Worm (Caenorhabditis elegans) whole organism, L4 larva: Measurements from ENCODE around the gene F54E7.6.

Source experiments
- F10B5.3 ChIP-seq: sonication (generic microtip); optimal IDR thresholded peaks from 2 replicates; lab custom pipeline; 2016; ENCODE audit warnings: mild to moderate bottlenecking, missing genetic modification characterization, missing compliant biosample characterization
- Y75B8A.6 ChIP-seq: fragments of 200-800 bp; sonication (Bioruptor generic); IDR thresholded peaks from 2 replicates; pipeline ENCODE4 v1.3.6; 2022; ENCODE audit warnings: missing genetic modification reagents, missing genetic modification characterization, missing compliant biosample characterization
- ZK337.2 ChIP-seq: fragments of 200-800 bp; sonication (Bioruptor generic); IDR thresholded peaks from 2 replicates; pipeline ENCODE4 v1.3.6; 2022; ENCODE audit warnings: missing genetic modification reagents, missing genetic modification characterization, missing compliant biosample characterization
- aha-1 ChIP-seq: fragments of 150-350 bp; peaks from one replicate; lab custom pipeline; 2014; ENCODE audit warnings: missing biosample characterization, missing genetic modification characterization
- aly-2 ChIP-seq: sonication (generic microtip); optimal IDR thresholded peaks from 2 replicates; lab custom pipeline; 2018; ENCODE audit warnings: missing biosample characterization, missing genetic modification characterization
- arid-1 ChIP-seq: fragments of 200-800 bp; sonication (Bioruptor generic); conservative IDR thresholded peaks from 2 replicates; pipeline ENCODE4 v1.3.6; 2022; ENCODE audit warnings: missing genetic modification reagents, missing genetic modification characterization, missing compliant biosample characterization
- cey-2 ChIP-seq: sonication (generic microtip); optimal IDR thresholded peaks from 3 replicates; lab custom pipeline; 2017; ENCODE audit warnings: missing genetic modification characterization, mild to moderate bottlenecking, missing compliant biosample characterization, antibody characterized with exemption, borderline replicate concordance; ENCODE audit not compliant: insufficient read depth
- ctbp-1 ChIP-seq: fragments of 200-800 bp; sonication (Bioruptor generic); IDR thresholded peaks from 2 replicates; pipeline ENCODE4 v1.3.6; 2022; ENCODE audit warnings: missing genetic modification reagents, missing genetic modification characterization, missing compliant biosample characterization
- daf-16 ChIP-seq, 3 experiments: sonication (generic microtip); optimal IDR thresholded peaks; 2 replicates each; lab custom pipeline; 2016 to 2017; ENCODE audit warnings: missing genetic modification characterization in 3 of 3, missing genetic modification reagents in 3 of 3, mild to moderate bottlenecking in 2 of 3, missing compliant biosample characterization in 2 of 3, missing biosample characterization in 1 of 3, moderate library complexity in 1 of 3
- daf-19 ChIP-seq: fragments of 200-800 bp; sonication (Bioruptor generic); conservative IDR thresholded peaks from 2 replicates; pipeline ENCODE4 v1.3.6; 2022; ENCODE audit warnings: missing genetic modification characterization, missing compliant biosample characterization
- daf-8 ChIP-seq: fragments of 200-800 bp; sonication (Bioruptor generic); IDR thresholded peaks from 2 replicates; pipeline ENCODE4 v1.3.6; 2022; ENCODE audit warnings: missing genetic modification characterization, missing compliant biosample characterization
- duxl-1 ChIP-seq: sonication (generic microtip); optimal IDR thresholded peaks from 2 replicates; lab custom pipeline; 2016; ENCODE audit warnings: mild to moderate bottlenecking, missing genetic modification characterization, moderate library complexity, missing compliant biosample characterization; ENCODE audit not compliant: poor library complexity
- hif-1 ChIP-seq, 2 experiments: sonication (generic microtip); optimal IDR thresholded peaks; 2 replicates each; lab custom pipeline; 2016 to 2017; ENCODE audit warnings: missing compliant biosample characterization in 2 of 2, missing genetic modification characterization in 2 of 2, missing genetic modification reagents in 2 of 2, missing genotype in 2 of 2, mild to moderate bottlenecking in 1 of 2
- hlh-11 ChIP-seq: fragments of 200-800 bp; sonication (Bioruptor generic); optimal IDR thresholded peaks from 2 replicates; lab custom pipeline; 2018; ENCODE audit warnings: mild to moderate bottlenecking, missing genetic modification characterization, missing compliant biosample characterization
- hmg-1.1 ChIP-seq: fragments of 200-800 bp; sonication (Bioruptor generic); IDR thresholded peaks from 2 replicates; pipeline ENCODE4 v1.3.6; 2022; ENCODE audit warnings: missing genetic modification reagents, missing genetic modification characterization, missing compliant biosample characterization
- lin-29 ChIP-seq: fragments of 200-800 bp; sonication (Bioruptor generic); IDR thresholded peaks from 2 replicates; pipeline ENCODE4 v1.3.6; 2022; ENCODE audit warnings: missing genetic modification reagents, missing genetic modification characterization, missing compliant biosample characterization
- lir-3 ChIP-seq: sonication (generic microtip); optimal IDR thresholded peaks from 2 replicates; lab custom pipeline; 2016; ENCODE audit warnings: mild to moderate bottlenecking, missing genetic modification characterization, missing compliant biosample characterization
- lsy-2 ChIP-seq, 2 experiments: fragments of 150-350 bp in 1 of 2; sonication (generic microtip) in 1 of 2; optimal IDR thresholded peaks; 2 replicates each; lab custom pipeline; 2014 to 2017; ENCODE audit warnings: missing biosample characterization in 2 of 2, missing genetic modification characterization in 2 of 2
- madf-9 ChIP-seq: fragments of 200-800 bp; sonication (Bioruptor generic); conservative IDR thresholded peaks from 2 replicates; pipeline ENCODE4 v1.3.6; 2022; ENCODE audit warnings: missing genetic modification reagents, missing genetic modification characterization, missing compliant biosample characterization
- mdl-1 ChIP-seq, 2 experiments: fragments of 150-350 bp in 1 of 2; sonication (generic microtip) in 1 of 2; optimal IDR thresholded peaks; 2 replicates each; lab custom pipeline; 2014 to 2017; ENCODE audit warnings: missing biosample characterization in 2 of 2, missing genetic modification characterization in 2 of 2
- mep-1 ChIP-seq: fragments of 150-350 bp; sonication (generic microtip); optimal IDR thresholded peaks from 3 replicates; lab custom pipeline; 2014; ENCODE audit warnings: missing biosample characterization, missing genetic modification characterization
- mes-2 ChIP-seq: sonication (generic microtip); optimal IDR thresholded peaks from 2 replicates; lab custom pipeline; 2016; ENCODE audit warnings: missing genotype, mild to moderate bottlenecking, missing genetic modification characterization, missing compliant biosample characterization; ENCODE audit not compliant: poor library complexity, severe bottlenecking
- mxl-2 ChIP-seq: fragments of 200-800 bp; sonication (Bioruptor generic); conservative IDR thresholded peaks from 2 replicates; pipeline ENCODE4 v1.3.6; 2022; ENCODE audit warnings: missing genetic modification reagents, missing genetic modification characterization, missing compliant biosample characterization
- nhr-28 ChIP-seq: fragments of 150-350 bp; optimal IDR thresholded peaks from 2 replicates; lab custom pipeline; 2014; ENCODE audit warnings: missing biosample characterization, missing genetic modification characterization
- nhr-42 ChIP-seq: fragments of 200-800 bp; sonication (Bioruptor generic); IDR thresholded peaks from 2 replicates; pipeline ENCODE4 v1.3.6; 2022; ENCODE audit warnings: missing genetic modification characterization, missing compliant biosample characterization
- nhr-48 ChIP-seq: sonication (generic microtip); optimal IDR thresholded peaks from 2 replicates; lab custom pipeline; 2016; ENCODE audit warnings: mild to moderate bottlenecking, missing genetic modification characterization, missing compliant biosample characterization
- nhr-6 ChIP-seq: fragments of 150-350 bp; optimal IDR thresholded peaks from 2 replicates; lab custom pipeline; 2014; ENCODE audit warnings: missing biosample characterization, missing genetic modification characterization
- pha-4 ChIP-seq, 2 experiments: fragments of 150-350 bp in 1 of 2; fragments of 200-800 bp in 1 of 2; sonication (Bioruptor generic) in 1 of 2; IDR thresholded peaks in 1 of 2; optimal IDR thresholded peaks in 1 of 2; 2 replicates each; pipeline versions ENCODE4 v1.3.6 to Lab custom; 2014 to 2022; ENCODE audit warnings: missing genetic modification characterization in 2 of 2, missing genetic modification reagents in 2 of 2, missing biosample characterization in 1 of 2, missing compliant biosample characterization in 1 of 2
- rbr-2 ChIP-seq: sonication (generic microtip); optimal IDR thresholded peaks from 2 replicates; lab custom pipeline; 2016; ENCODE audit warnings: missing genotype, missing genetic modification characterization, missing compliant biosample characterization
- set-16 ChIP-seq: fragments of 200-800 bp; sonication (Bioruptor generic); IDR thresholded peaks from 2 replicates; pipeline ENCODE4 v1.3.6; 2022; ENCODE audit warnings: missing genetic modification reagents, missing genetic modification characterization, missing compliant biosample characterization
- snpc-1.2 ChIP-seq: fragments of 200-800 bp; sonication (Bioruptor generic); IDR thresholded peaks from 2 replicates; pipeline ENCODE4 v1.3.6; 2022; ENCODE audit warnings: missing genetic modification reagents, missing genetic modification characterization, missing compliant biosample characterization
- unc-130 ChIP-seq: sonication (generic microtip); optimal IDR thresholded peaks from 2 replicates; lab custom pipeline; 2016; ENCODE audit warnings: missing genetic modification reagents, missing genetic modification characterization, missing compliant biosample characterization
- unc-62 ChIP-seq, 3 experiments: fragments of 150-350 bp in 1 of 3; sonication (generic microtip); optimal IDR thresholded peaks in 2 of 3; peaks in 1 of 3; 1 replicate in 1 of 3; 2 replicates in 2 of 3; lab custom pipeline; 2014 to 2017; ENCODE audit warnings: missing biosample characterization in 3 of 3, missing genetic modification characterization in 3 of 3, missing genetic modification reagents in 3 of 3, missing genotype in 1 of 3
- zag-1 ChIP-seq: fragments of 150-350 bp; optimal IDR thresholded peaks from 2 replicates; lab custom pipeline; 2014; ENCODE audit warnings: missing biosample characterization, missing genetic modification characterization
- zfp-2 ChIP-seq: sonication (generic microtip); optimal IDR thresholded peaks from 2 replicates; lab custom pipeline; 2016; ENCODE audit warnings: mild to moderate bottlenecking, missing genetic modification characterization, missing compliant biosample characterization
- ztf-11 ChIP-seq: fragments of 150-350 bp; optimal IDR thresholded peaks from 2 replicates; lab custom pipeline; 2014; ENCODE audit warnings: missing biosample characterization, missing genetic modification characterization
- ztf-7 ChIP-seq: fragments of 150-350 bp; optimal IDR thresholded peaks from 2 replicates; lab custom pipeline; 2014; ENCODE audit warnings: missing biosample characterization, missing genetic modification characterization

Gene F54E7.6

DNA sequence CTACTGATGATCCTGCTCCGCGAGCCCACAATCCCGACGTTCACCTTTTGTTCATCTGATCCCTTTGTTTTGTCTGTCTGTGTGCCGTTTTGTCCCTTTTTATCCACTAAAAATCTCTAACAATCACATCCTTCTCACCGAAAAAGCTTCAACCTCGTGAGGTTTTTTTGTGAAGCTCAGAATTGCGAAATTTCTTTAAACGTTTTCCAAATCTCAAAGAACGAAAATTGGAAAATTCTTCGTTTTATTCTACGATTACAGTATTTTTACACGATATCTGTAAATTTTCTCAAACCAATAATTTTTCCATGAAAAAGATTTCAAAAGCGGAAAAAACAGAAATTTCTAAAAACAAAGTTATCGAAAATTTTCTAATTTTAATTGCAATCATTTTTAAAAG lies 13.3 kb upstream of the F54E7.6 start:
- TF ChIP-seq lin-29 (GFP tag; lab: Robert Waterston, UW) (no peak), aha-1 (peak; percentile 61)
- TF ChIP-seq, all 104 proteins: peak for 1

DNA sequence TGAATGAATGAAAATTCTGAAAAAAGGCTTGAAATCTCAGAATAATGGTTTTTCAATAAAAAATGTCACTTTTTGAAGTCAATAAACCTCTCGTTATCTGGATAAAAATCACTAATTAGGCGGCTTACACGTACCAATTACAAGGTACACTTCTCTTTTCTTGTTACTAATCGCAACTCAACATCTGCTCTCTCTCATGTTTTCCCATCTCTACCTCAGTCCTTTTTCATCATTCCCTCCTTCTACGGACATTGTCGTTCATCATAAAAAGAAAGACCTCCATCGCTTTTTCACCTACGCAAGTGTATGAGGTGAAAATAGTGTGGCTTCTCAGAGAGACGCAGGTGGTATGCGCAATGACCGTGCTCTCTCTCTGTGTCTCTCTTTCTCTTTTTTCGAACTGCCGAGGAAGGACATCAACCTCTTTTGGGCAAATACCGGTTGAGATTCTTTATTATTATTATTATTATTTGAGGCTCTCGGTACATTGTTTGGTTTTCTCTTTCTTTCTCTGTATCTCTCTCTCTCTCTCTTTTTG lies 7.1 kb upstream of the F54E7.6 start:
- TF ChIP-seq mep-1 (tag; lab: Kevin White, UChicago), result peak; percentile 28
- peak; percentile 6 for TF ChIP-seq mes-2
- TF ChIP-seq lsy-2 (tag; optimal IDR thresholded peaks at IDR 0.05; lab: Kevin White, UChicago), result peak in 1 of 2 experiments; percentile 38
- no peak for TF ChIP-seq Y75B8A.6 (GFP tag; lab: Robert Waterston, UW)
- no peak for TF ChIP-seq daf-19 (GFP tag; lab: Robert Waterston, UW)
- TF ChIP-seq daf-16 (GFP tag; optimal IDR thresholded peaks at IDR 0.05; lab: Kevin White, UChicago), result no peak
- TF ChIP-seq daf-16 (tag; optimal IDR thresholded peaks at IDR 0.05; lab: Kevin White, UChicago), result peak; percentile 19
- no peak for TF ChIP-seq pha-4 (GFP tag; IDR thresholded peaks at IDR 0.05; lab: Robert Waterston, UW)
- peak; percentile 31 for TF ChIP-seq pha-4 (tag; optimal IDR thresholded peaks at IDR 0.05; lab: Kevin White, UChicago)
- peak; percentile 8 for TF ChIP-seq rbr-2
- TF ChIP-seq lir-3, result no peak
- peak; percentile 15 for TF ChIP-seq hlh-11 (tag; lab: Kevin White, UChicago)
- no peak for TF ChIP-seq ctbp-1 (GFP tag; lab: Robert Waterston, UW)
- TF ChIP-seq nhr-28, result peak; percentile 21
- no peak for TF ChIP-seq daf-8 (GFP tag; lab: Robert Waterston, UW)
- no peak for TF ChIP-seq nhr-6 (tag; lab: Kevin White, UChicago)
- TF ChIP-seq hif-1 (tag; optimal IDR thresholded peaks at IDR 0.05; lab: Kevin White, UChicago), result no peak
- no peak for TF ChIP-seq arid-1 (GFP tag; lab: Robert Waterston, UW)
- no peak for TF ChIP-seq duxl-1 (tag; lab: Kevin White, UChicago)
- TF ChIP-seq ZK337.2 (GFP tag; lab: Robert Waterston, UW), result no peak

DNA sequence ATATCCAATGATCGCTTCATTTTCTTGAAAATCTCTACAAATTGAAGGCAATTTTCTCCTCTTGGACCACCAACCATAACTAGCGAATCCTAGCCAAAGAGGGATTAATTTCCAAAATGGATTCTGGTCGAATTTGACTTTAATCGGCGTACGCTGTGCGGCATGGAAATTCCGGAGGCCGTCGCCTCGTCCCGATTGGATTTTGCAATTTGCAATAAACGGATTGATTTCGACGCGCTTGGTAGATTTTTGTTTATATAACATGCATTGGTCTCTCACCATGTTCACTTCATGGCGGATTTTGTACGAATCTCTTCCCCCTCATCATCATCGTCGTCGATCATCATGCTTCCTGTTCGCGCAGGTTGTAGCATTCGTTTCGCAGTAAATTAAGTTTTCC lies 4.8 kb upstream of the F54E7.6 start:
- no peak for TF ChIP-seq zfp-2 (tag; lab: Kevin White, UChicago)
- no peak for TF ChIP-seq mdl-1 (tag; optimal IDR thresholded peaks at IDR 0.05; lab: Kevin White, UChicago)
- no peak for TF ChIP-seq hmg-1.1 (GFP tag; lab: Robert Waterston, UW)
- TF ChIP-seq ztf-11 (tag; lab: Kevin White, UChicago), result no peak
- TF ChIP-seq unc-130 (GFP tag; lab: Kevin White, UChicago), result no peak
- no peak for TF ChIP-seq nhr-42 (GFP tag; lab: Robert Waterston, UW)
- no peak for TF ChIP-seq nhr-28
- TF ChIP-seq madf-9 (GFP tag; lab: Robert Waterston, UW), result no peak
- no peak for TF ChIP-seq zag-1 (tag; lab: Kevin White, UChicago)
- TF ChIP-seq set-16, result no peak
- TF ChIP-seq F10B5.3 (tag; lab: Kevin White, UChicago), result no peak
- TF ChIP-seq aly-2 (tag; lab: Kevin White, UChicago), result no peak
- no peak for TF ChIP-seq ztf-7
- no peak for TF ChIP-seq unc-62 (GFP tag; optimal IDR thresholded peaks at IDR 0.05 in 1 of 2; lab: Kevin White, UChicago)
- no peak for TF ChIP-seq unc-62 (tag; optimal IDR thresholded peaks at IDR 0.05; lab: Kevin White, UChicago)
- TF ChIP-seq mep-1 (tag; lab: Kevin White, UChicago), result no peak
- TF ChIP-seq daf-8 (GFP tag; lab: Robert Waterston, UW), result no peak
- TF ChIP-seq nhr-48 (tag; lab: Kevin White, UChicago), result no peak
- no peak for TF ChIP-seq cey-2 (tag; lab: Kevin White, UChicago)
- TF ChIP-seq snpc-1.2 (GFP tag; lab: Robert Waterston, UW), result no peak
- no peak for TF ChIP-seq mxl-2 (GFP tag; lab: Robert Waterston, UW)
- TF ChIP-seq, all 104 proteins: peak for 0
